Worm (Caenorhabditis elegans) whole organism, L4/young adult: ENCODE results near the gene F15A4.2.

ENCODE experiments used
- W03F9.2 ChIP-seq: fragments of 150-350 bp; optimal IDR thresholded peaks from 2 replicates; lab custom pipeline; 2014; ENCODE audit warnings: missing biosample characterization, missing genetic modification characterization
- dao-5 ChIP-seq: sonication (generic microtip); optimal IDR thresholded peaks from 2 replicates; lab custom pipeline; 2016; ENCODE audit warnings: missing genotype, missing genetic modification characterization, moderate library complexity, missing compliant biosample characterization
- him-1 ChIP-seq: sonication (generic microtip); optimal IDR thresholded peaks from 2 replicates; lab custom pipeline; 2016; ENCODE audit warnings: missing genotype, missing genetic modification reagents, missing genetic modification characterization, missing compliant biosample characterization

- TF ChIP-seq W03F9.2 (tag; lab: Kevin White, UChicago) = no peak
- TF ChIP-seq dao-5 (tag; lab: Kevin White, UChicago) = no peak
- TF ChIP-seq him-1 (tag; lab: Kevin White, UChicago) = no peak
Measured at ce11 chrII:12481645-12482044, 19.3 kb downstream of the F15A4.2 start.
